Fruit fly (Drosophila melanogaster) whole organism, embryonic: ENCODE data around the gene CG14817.

ENCODE experiments used
- Asciz ChIP-seq: fragments of 200-800 bp; sonication (Bioruptor generic); optimal IDR thresholded peaks from 2 replicates; lab custom pipeline; 2017; ENCODE audit warnings: missing biosample characterization, mild to moderate bottlenecking, missing genetic modification characterization, missing genetic modification reagents
- Bdp1 ChIP-seq: fragments of 200-800 bp; sonication (Bioruptor generic); optimal IDR thresholded peaks from 3 replicates; lab custom pipeline; 2016; ENCODE audit warnings: missing biosample characterization, missing genetic modification characterization
- CG10209 ChIP-seq: fragments of 200-800 bp; sonication (Bioruptor generic); optimal IDR thresholded peaks from 3 replicates; lab custom pipeline; 2017; ENCODE audit warnings: missing biosample characterization, mild to moderate bottlenecking, missing genetic modification characterization, missing genetic modification reagents
- CG10321 ChIP-seq: fragments of 200-800 bp; sonication (Bioruptor generic); IDR thresholded peaks from 2 replicates; pipeline ENCODE4 v1.3.6; 2022; ENCODE audit warnings: missing biosample characterization, missing genetic modification characterization
- CG11247 ChIP-seq: fragments of 200-800 bp; sonication (Bioruptor generic); IDR thresholded peaks from 2 replicates; pipeline ENCODE4 v1.3.6; 2022; ENCODE audit warnings: missing biosample characterization, missing genetic modification characterization
- CG11456 ChIP-seq: fragments of 200-800 bp; sonication (Bioruptor generic); IDR thresholded peaks from 3 replicates; pipeline ENCODE4 v1.3.6; 2022; ENCODE audit warnings: missing biosample characterization, missing genetic modification characterization
- CG12071 ChIP-seq: fragments of 200-800 bp; sonication (Bioruptor generic); optimal IDR thresholded peaks from 3 replicates; lab custom pipeline; 2018; ENCODE audit warnings: missing biosample characterization, mild to moderate bottlenecking, missing genetic modification characterization
- CG12391 ChIP-seq: fragments of 200-800 bp; sonication (Bioruptor generic); optimal IDR thresholded peaks from 3 replicates; lab custom pipeline; 2018; ENCODE audit warnings: missing biosample characterization, mild to moderate bottlenecking, missing genetic modification characterization, moderate library complexity
- CG12744 ChIP-seq: fragments of 200-800 bp; sonication (Bioruptor generic); optimal IDR thresholded peaks from 2 replicates; lab custom pipeline; 2016; ENCODE audit warnings: missing biosample characterization, missing genetic modification characterization
- CG12769 ChIP-seq: fragments of 200-800 bp; sonication (Bioruptor generic); optimal IDR thresholded peaks from 2 replicates; lab custom pipeline; 2019; ENCODE audit warnings: missing biosample characterization, mild to moderate bottlenecking, missing genetic modification characterization, moderate library complexity
- CG14014 ChIP-seq: fragments of 200-800 bp; sonication (Bioruptor generic); IDR thresholded peaks from 2 replicates; pipeline ENCODE4 v1.3.6; 2022; ENCODE audit warnings: missing biosample characterization, missing genetic modification characterization
- CG14050 ChIP-seq: fragments of 200-800 bp; sonication (Bioruptor generic); IDR thresholded peaks from 3 replicates; pipeline ENCODE4 v1.3.6; 2022; ENCODE audit warnings: missing biosample characterization, missing genetic modification characterization
- CG15269 ChIP-seq: fragments of 200-800 bp; sonication (Bioruptor generic); optimal IDR thresholded peaks from 2 replicates; lab custom pipeline; 2018; ENCODE audit warnings: missing biosample characterization, mild to moderate bottlenecking, missing genetic modification characterization, moderate library complexity
- CG15601 ChIP-seq: fragments of 200-800 bp; sonication (Bioruptor generic); optimal IDR thresholded peaks from 3 replicates; lab custom pipeline; 2019; ENCODE audit warnings: missing biosample characterization, mild to moderate bottlenecking, missing genetic modification characterization, moderate library complexity
- CG18011 ChIP-seq: fragments of 200-800 bp; sonication (Bioruptor generic); optimal IDR thresholded peaks from 2 replicates; lab custom pipeline; 2017; ENCODE audit warnings: missing biosample characterization, missing genetic modification characterization, mild to moderate bottlenecking, moderate library complexity, missing genotype
- CG18262 ChIP-seq: fragments of 200-800 bp; optimal IDR thresholded peaks from 3 replicates; lab custom pipeline; 2019; ENCODE audit warnings: missing biosample characterization, mild to moderate bottlenecking, missing genetic modification characterization, moderate library complexity
- CG2116 ChIP-seq: fragments of 200-800 bp; sonication (Bioruptor generic); optimal IDR thresholded peaks from 3 replicates; lab custom pipeline; 2018; ENCODE audit warnings: missing biosample characterization, mild to moderate bottlenecking, missing genetic modification characterization
- CG31224 ChIP-seq: fragments of 200-800 bp; sonication (Bioruptor generic); IDR thresholded peaks from 2 replicates; pipeline ENCODE4 v1.3.6; 2022; ENCODE audit warnings: missing biosample characterization, missing genetic modification characterization
- CG3163 ChIP-seq: fragments of 200-800 bp; sonication (Bioruptor generic); optimal IDR thresholded peaks from 3 replicates; lab custom pipeline; 2016; ENCODE audit warnings: missing biosample characterization, missing genetic modification characterization
- CG3726 ChIP-seq: fragments of 200-800 bp; sonication (Bioruptor generic); IDR thresholded peaks from 3 replicates; pipeline ENCODE4, ENCODE4 v1.3.6; 2022; ENCODE audit warnings: missing biosample characterization, missing genetic modification characterization
- CG6854 ChIP-seq: fragments of 200-800 bp; sonication (Bioruptor generic); optimal IDR thresholded peaks from 3 replicates; lab custom pipeline; 2017; ENCODE audit warnings: missing biosample characterization, mild to moderate bottlenecking, missing genetic modification characterization
- CG8089 ChIP-seq: fragments of 200-800 bp; sonication (Bioruptor generic); optimal IDR thresholded peaks from 3 replicates; lab custom pipeline; 2016; ENCODE audit warnings: missing biosample characterization, missing genetic modification characterization
- CG8281 ChIP-seq: fragments of 200-800 bp; sonication (Bioruptor generic); optimal IDR thresholded peaks from 2 replicates; lab custom pipeline; 2018; ENCODE audit warnings: missing biosample characterization, mild to moderate bottlenecking, missing genetic modification characterization, moderate library complexity
- Fer1 ChIP-seq: fragments of 200-800 bp; sonication (Bioruptor generic); optimal IDR thresholded peaks from 2 replicates; lab custom pipeline; 2017; ENCODE audit warnings: missing biosample characterization, mild to moderate bottlenecking, missing genetic modification characterization
- Hmx ChIP-seq: fragments of 200-800 bp; sonication (Bioruptor generic); optimal IDR thresholded peaks from 2 replicates; lab custom pipeline; 2016; ENCODE audit warnings: missing biosample characterization, missing genetic modification characterization
- NC2β ChIP-seq: fragments of 200-800 bp; sonication (Bioruptor generic); optimal IDR thresholded peaks from 2 replicates; lab custom pipeline; 2016; ENCODE audit warnings: missing biosample characterization, missing genetic modification characterization
- Optix ChIP-seq: fragments of 200-800 bp; sonication (Bioruptor generic); IDR thresholded peaks from 3 replicates; pipeline ENCODE4 v1.3.6; 2022; ENCODE audit warnings: missing biosample characterization, missing genetic modification characterization
- Ptx1 ChIP-seq: fragments of 200-800 bp; sonication (Bioruptor generic); IDR thresholded peaks from 2 replicates; pipeline ENCODE4 v1.3.6; 2022; ENCODE audit warnings: missing biosample characterization, missing genetic modification characterization
- Rfx ChIP-seq: fragments of 200-800 bp; sonication (Bioruptor generic); IDR thresholded peaks from 2 replicates; pipeline ENCODE4 v1.3.6; 2022; ENCODE audit warnings: missing biosample characterization, missing genetic modification characterization
- Side ChIP-seq: fragments of 200-800 bp; sonication (Bioruptor generic); optimal IDR thresholded peaks from 2 replicates; lab custom pipeline; 2016; ENCODE audit warnings: missing biosample characterization, missing genetic modification characterization
- Xbp1 ChIP-seq: fragments of 200-800 bp; sonication (Bioruptor generic); optimal IDR thresholded peaks from 3 replicates; lab custom pipeline; 2016; ENCODE audit warnings: missing biosample characterization, mild to moderate bottlenecking, missing genetic modification characterization
- amos ChIP-seq: fragments of 200-800 bp; sonication (Bioruptor generic); IDR thresholded peaks from 2 replicates; pipeline ENCODE4 v1.3.6; 2022; ENCODE audit warnings: missing biosample characterization, missing genetic modification characterization; ENCODE audit not compliant: partially characterized antibody
- croc ChIP-seq: fragments of 200-800 bp; sonication (Bioruptor generic); conservative IDR thresholded peaks from 3 replicates; pipeline ENCODE4 v1.3.6; 2022; ENCODE audit warnings: missing biosample characterization, missing genetic modification characterization
- dmrt11E ChIP-seq: fragments of 200-800 bp; sonication (Bioruptor generic); optimal IDR thresholded peaks from 3 replicates; lab custom pipeline; 2018; ENCODE audit warnings: missing biosample characterization, mild to moderate bottlenecking, missing genetic modification characterization, moderate library complexity
- eve ChIP-seq, 2 experiments: fragments of >200 bp; optimal IDR thresholded peaks; 2 replicates each; lab custom pipeline; 2017; ENCODE audit warnings: missing biosample characterization in 2 of 2, missing genetic modification characterization in 2 of 2
- fd96Cb ChIP-seq: fragments of 200-800 bp; sonication (Bioruptor generic); optimal IDR thresholded peaks from 2 replicates; lab custom pipeline; 2018; ENCODE audit warnings: missing biosample characterization, mild to moderate bottlenecking, missing genetic modification characterization, moderate library complexity
- grau ChIP-seq: fragments of 200-800 bp; optimal IDR thresholded peaks from 3 replicates; lab custom pipeline; 2019; ENCODE audit warnings: missing biosample characterization, mild to moderate bottlenecking, missing genetic modification characterization, moderate library complexity
- gt ChIP-seq: fragments of 200-800 bp; sonication (Bioruptor generic); IDR thresholded peaks from 2 replicates; pipeline ENCODE4 v1.3.6; 2022; ENCODE audit warnings: missing biosample characterization, missing genetic modification characterization
- her ChIP-seq: fragments of 200-800 bp; sonication (Bioruptor generic); optimal IDR thresholded peaks from 2 replicates; lab custom pipeline; 2016; ENCODE audit warnings: missing biosample characterization, missing genetic modification characterization
- jumu ChIP-seq: fragments of 200-800 bp; sonication (Bioruptor generic); optimal IDR thresholded peaks from 3 replicates; lab custom pipeline; 2016; ENCODE audit warnings: missing biosample characterization, missing genetic modification characterization
- nau ChIP-seq: fragments of 200-800 bp; sonication (Bioruptor generic); optimal IDR thresholded peaks from 3 replicates; lab custom pipeline; 2017; ENCODE audit warnings: missing biosample characterization, mild to moderate bottlenecking, missing genetic modification characterization, missing genetic modification reagents
- onecut ChIP-seq: fragments of 200-800 bp; sonication (Bioruptor generic); IDR thresholded peaks from 2 replicates; pipeline ENCODE4 v1.3.6; 2022; ENCODE audit warnings: missing biosample characterization, missing genetic modification characterization
- org-1 ChIP-seq: fragments of 200-800 bp; sonication (Bioruptor generic); optimal IDR thresholded peaks from 2 replicates; lab custom pipeline; 2017; ENCODE audit warnings: missing biosample characterization, missing genetic modification characterization
- otp ChIP-seq: fragments of 200-800 bp; sonication (Bioruptor generic); IDR thresholded peaks from 3 replicates; pipeline ENCODE4, ENCODE4 v1.3.6; 2022; ENCODE audit warnings: missing biosample characterization, missing genetic modification characterization
- pan ChIP-seq, 4 experiments: fragments of >200 bp in 3 of 4; fragments of 200-800 bp in 1 of 4; sonication (Bioruptor generic) in 1 of 4; optimal IDR thresholded peaks in 3 of 4; IDR thresholded peaks in 1 of 4; 2 replicates each; pipeline versions ENCODE4 v1.3.6 to Lab custom; 2017 to 2022; ENCODE audit warnings: missing biosample characterization in 2 of 4, missing genetic modification characterization in 2 of 4, mixed read lengths in 1 of 4
- pum ChIP-seq: fragments of 200-800 bp; sonication (Bioruptor generic); optimal IDR thresholded peaks from 2 replicates; lab custom pipeline; 2016; ENCODE audit warnings: missing biosample characterization, missing genetic modification characterization
- sim ChIP-seq: fragments of 200-800 bp; sonication (Bioruptor generic); IDR thresholded peaks from 2 replicates; pipeline ENCODE4 v1.3.6; 2022; ENCODE audit warnings: missing biosample characterization, missing genetic modification characterization
- sob ChIP-seq: fragments of 200-800 bp; sonication (Bioruptor generic); IDR thresholded peaks from 2 replicates; pipeline ENCODE4 v1.3.6; 2022; ENCODE audit warnings: missing biosample characterization, missing genetic modification characterization
- sqz ChIP-seq: fragments of 200-800 bp; sonication (Bioruptor generic); optimal IDR thresholded peaks from 3 replicates; lab custom pipeline; 2018; ENCODE audit warnings: missing biosample characterization, mild to moderate bottlenecking, missing genetic modification characterization
- yki ChIP-seq: fragments of >200 bp; optimal IDR thresholded peaks from 3 replicates; lab custom pipeline; 2018

CG14817 gene

DNA sequence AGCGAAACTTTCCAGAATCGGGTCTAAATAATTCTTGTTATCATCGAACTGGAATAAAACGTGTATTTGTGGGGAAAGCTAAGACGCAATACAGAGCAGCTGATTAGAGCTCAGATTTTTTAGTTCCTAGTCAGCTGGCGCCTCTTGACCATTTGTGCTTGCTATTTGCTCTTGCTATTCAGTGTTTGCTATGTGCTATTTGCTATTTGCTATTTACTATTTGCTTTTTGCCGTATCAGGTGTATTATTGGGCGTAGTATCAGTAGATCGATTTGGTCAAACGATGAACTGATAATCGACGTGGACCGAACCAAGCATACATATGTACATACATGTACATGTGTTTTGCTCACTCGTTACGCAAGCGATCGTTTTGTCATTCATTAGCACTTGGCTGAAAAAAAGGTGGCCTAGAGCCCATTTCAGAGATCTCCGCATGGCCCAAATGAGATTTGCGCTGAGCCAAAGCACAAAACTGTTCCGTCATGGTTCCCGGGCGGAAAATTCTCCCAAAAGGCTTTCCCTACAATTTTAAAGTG, 31.6 kb downstream of the CG14817 start (continued):
- peak; percentile 54 for TF ChIP-seq Bdp1
- TF ChIP-seq CG12071: peak; percentile 63
- TF ChIP-seq CG11456 (GFP tag; lab: Robert Waterston, UW): peak; percentile 59; the same call in 1 of the 3 replicates
- no peak for TF ChIP-seq yki (lab: Kevin White, UChicago)
- TF ChIP-seq grau: peak; percentile 12
- TF ChIP-seq CG18262 (tag; lab: Kevin White, UChicago): peak; percentile 11
- peak; percentile 72; the same call in 1 of the 2 replicates for TF ChIP-seq Rfx (GFP tag; lab: Robert Waterston, UW)
- 0 out of 2 replicates have a peak, but pooled peaks have one; percentile 15 for TF ChIP-seq Ptx1 (GFP tag; lab: Robert Waterston, UW)
- TF ChIP-seq CG15269: peak; percentile 33
- TF ChIP-seq CG18011 (GFP tag; lab: Kevin White, UChicago): peak; percentile 25
- no peak for TF ChIP-seq sqz
- no peak for TF ChIP-seq fd96Cb
- TF ChIP-seq Hmx (GFP tag; lab: Kevin White, UChicago): no peak
- TF ChIP-seq Asciz (GFP tag; lab: Kevin White, UChicago): peak; percentile 55
- TF ChIP-seq CG31224 (GFP tag; lab: Robert Waterston, UW): 0 out of 2 replicates have a peak, but pooled peaks have one; percentile 39
- TF ChIP-seq CG10321 (GFP tag; lab: Robert Waterston, UW): peak; percentile 52; the same call in 1 of the 2 replicates
- TF ChIP-seq Xbp1 (GFP tag; lab: Kevin White, UChicago): no peak
- peak; percentile 49 for TF ChIP-seq CG3163 (GFP tag; lab: Kevin White, UChicago)
- peak; percentile 67 for TF ChIP-seq Fer1 (GFP tag; lab: Kevin White, UChicago)
- peak; percentile 61 for TF ChIP-seq CG10209 (GFP tag; lab: Kevin White, UChicago)
- TF ChIP-seq sob (GFP tag; lab: Robert Waterston, UW): peak; percentile 46; the same call in 1 of the 2 replicates
- peak; percentile 17 for TF ChIP-seq CG2116
- 0 out of 3 replicates have a peak, but pooled peaks have one; percentile 25 for TF ChIP-seq CG3726 (GFP tag; lab: Robert Waterston, UW)
- TF ChIP-seq org-1 (GFP tag; lab: Kevin White, UChicago): peak; percentile 60
- TF ChIP-seq her (GFP tag; lab: Kevin White, UChicago): peak; percentile 74
- TF ChIP-seq gt (GFP tag; lab: Robert Waterston, UW): no peak
- TF ChIP-seq croc (GFP tag; lab: Robert Waterston, UW): no peak
- TF ChIP-seq otp (GFP tag; lab: Robert Waterston, UW): peak; percentile 33; the same call in 1 of the 3 replicates
- no peak for TF ChIP-seq eve (GFP tag; optimal IDR thresholded peaks at IDR 0.05; lab: Kevin White, UChicago)
- TF ChIP-seq CG14014 (GFP tag; lab: Robert Waterston, UW): peak; percentile 52; the same call in 1 of the 2 replicates
- TF ChIP-seq NC2β: peak; percentile 51
- no peak for TF ChIP-seq CG6854 (GFP tag; lab: Kevin White, UChicago)
- TF ChIP-seq CG12744: peak; percentile 62
- TF ChIP-seq Optix (GFP tag; lab: Robert Waterston, UW): no peak
- TF ChIP-seq CG11247 (GFP tag; lab: Robert Waterston, UW): 0 out of 2 replicates have a peak, but pooled peaks have one; percentile 52
- peak; percentile 23 for TF ChIP-seq dmrt11E (tag; lab: Kevin White, UChicago)
- peak; percentile 14 for TF ChIP-seq CG15601 (tag; lab: Kevin White, UChicago)
- TF ChIP-seq pum (GFP tag; lab: Kevin White, UChicago): no peak
- TF ChIP-seq CG8281 (tag; lab: Kevin White, UChicago): no peak
- TF ChIP-seq CG12769: peak; percentile 74
- peak; percentile 19; the same call in 1 of the 2 replicates for TF ChIP-seq onecut (GFP tag; lab: Robert Waterston, UW)
- TF ChIP-seq pan (optimal IDR thresholded peaks at IDR 0.05; lab: Kevin White, UChicago): no peak
- TF ChIP-seq pan (GFP tag; optimal IDR thresholded peaks at IDR 0.05 in 1 of 2, IDR thresholded peaks at IDR 0.05 in 1 of 2): peak in 1 of 2 experiments; percentile 63
- no peak for TF ChIP-seq sim
- peak; percentile 44 for TF ChIP-seq Side
- 0 out of 3 replicates have a peak, but pooled peaks have one; percentile 17 for TF ChIP-seq CG14050 (GFP tag; lab: Robert Waterston, UW)
- TF ChIP-seq amos: no peak
- TF ChIP-seq CG8089: peak; percentile 61
- TF ChIP-seq CG12391 (tag; lab: Kevin White, UChicago): peak; percentile 2
- peak; percentile 62 for TF ChIP-seq nau (GFP tag; lab: Kevin White, UChicago)
- no peak for TF ChIP-seq jumu (GFP tag; lab: Kevin White, UChicago)
